Fruit fly (Drosophila melanogaster): ENCODE data around the gene CG16952.

The CG16952 gene

DNA sequence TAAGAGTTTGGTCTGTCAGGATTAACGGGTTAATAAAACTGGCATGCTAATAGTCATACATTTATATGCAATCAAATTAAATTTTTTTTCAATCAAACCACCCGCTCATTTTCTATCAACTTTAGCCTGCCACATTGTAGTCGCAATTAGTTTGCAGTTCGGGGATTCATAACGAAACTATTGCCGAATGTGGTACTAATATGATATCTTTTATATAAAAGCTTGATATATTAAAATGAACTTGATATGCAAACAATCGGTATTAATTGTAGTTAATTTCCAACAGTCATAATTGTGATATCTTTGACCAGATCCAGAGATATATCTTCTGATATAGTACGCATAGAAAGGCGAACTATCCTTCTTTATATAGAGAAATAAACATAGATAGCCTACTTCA, 4.0 kb upstream of the CG16952 start:
- no peak for TF ChIP-seq lola (GFP tag; optimal IDR thresholded peaks at IDR 0.05)
- no peak for TF ChIP-seq pan (optimal IDR thresholded peaks at IDR 0.05)
- no peak for TF ChIP-seq dmrt93B (GFP tag; optimal IDR thresholded peaks at IDR 0.05)
- TF ChIP-seq woc (GFP tag; optimal IDR thresholded peaks at IDR 0.05) = no peak
- no peak for TF ChIP-seq Hr78 (GFP tag; optimal IDR thresholded peaks at IDR 0.05)
- no peak for TF ChIP-seq usp (GFP tag; optimal IDR thresholded peaks at IDR 0.05)
- TF ChIP-seq OdsH (GFP tag; optimal IDR thresholded peaks at IDR 0.05) = no peak
- no peak for TF ChIP-seq Myc (optimal IDR thresholded peaks at IDR 0.05)
- no peak for TF ChIP-seq tai (GFP tag; optimal IDR thresholded peaks at IDR 0.05)
- no peak for TF ChIP-seq Vsx2 (GFP tag; optimal IDR thresholded peaks at IDR 0.05; ENCODE audit: partially characterized antibody)
- no peak for TF ChIP-seq CG32264 (GFP tag; optimal IDR thresholded peaks at IDR 0.05)

DNA sequence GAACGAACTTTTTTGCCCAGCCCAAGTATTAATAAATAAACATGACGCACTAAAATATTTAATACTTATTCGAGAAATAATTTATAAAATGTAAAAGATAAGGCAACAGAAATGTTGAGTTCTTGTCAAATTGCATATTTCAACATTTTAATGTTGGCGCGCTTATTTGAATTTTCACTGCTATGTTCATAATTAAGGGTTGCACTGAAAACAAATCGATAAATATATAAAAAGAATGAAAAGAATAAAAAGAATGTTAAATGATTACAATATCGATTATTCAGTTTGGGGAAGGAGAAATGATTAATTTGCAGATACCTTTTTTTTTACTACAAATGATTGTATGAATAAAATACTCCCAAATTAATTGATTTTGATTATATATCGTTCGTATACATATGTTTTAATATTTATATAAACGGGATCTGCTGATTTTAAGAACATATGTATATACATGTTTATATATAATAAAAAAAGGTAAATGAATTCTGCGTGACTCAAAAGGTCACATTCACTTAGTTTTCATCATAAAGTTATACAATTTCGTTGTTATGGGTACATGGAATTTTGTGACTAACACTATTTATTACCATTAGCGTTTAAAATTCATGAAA, 3.1 kb upstream of the CG16952 start:
- TF ChIP-seq Vsx2 (GFP tag; optimal IDR thresholded peaks at IDR 0.05; ENCODE audit: partially characterized antibody) (no peak), brk (GFP tag; optimal IDR thresholded peaks at IDR 0.05) (no peak), Jra (GFP tag; optimal IDR thresholded peaks at IDR 0.05) (no peak), lola (GFP tag; optimal IDR thresholded peaks at IDR 0.05) (no peak), ey (GFP tag; optimal IDR thresholded peaks at IDR 0.05) (no peak), dl (GFP tag; optimal IDR thresholded peaks at IDR 0.05; ENCODE audit: insufficient read depth in 1 of 2, partially characterized antibody in 2 of 2) (no peak), sv (GFP tag; optimal IDR thresholded peaks at IDR 0.05) (no peak), HLH106 (tag; optimal IDR thresholded peaks at IDR 0.05) (no peak), Hr78 (GFP tag; optimal IDR thresholded peaks at IDR 0.05) (no peak), psq (GFP tag; optimal IDR thresholded peaks at IDR 0.05) (no peak), rgr (GFP tag; optimal IDR thresholded peaks at IDR 0.05) (no peak), Mio (GFP tag; optimal IDR thresholded peaks at IDR 0.05) (no peak), woc (GFP tag; optimal IDR thresholded peaks at IDR 0.05) (no peak), fru (GFP tag; optimal IDR thresholded peaks at IDR 0.05) (no peak), Rel (GFP tag; optimal IDR thresholded peaks at IDR 0.05) (no peak), Rel (tag; optimal IDR thresholded peaks at IDR 0.05) (no peak), dsf (GFP tag; optimal IDR thresholded peaks at IDR 0.05; ENCODE audit: borderline replicate concordance) (no peak), Hnf4 (GFP tag; optimal IDR thresholded peaks at IDR 0.05) (no peak), usp (GFP tag; optimal IDR thresholded peaks at IDR 0.05) (no peak), CG32264 (GFP tag; optimal IDR thresholded peaks at IDR 0.05) (no peak), jim (GFP tag; optimal IDR thresholded peaks at IDR 0.05) (no peak)

DNA sequence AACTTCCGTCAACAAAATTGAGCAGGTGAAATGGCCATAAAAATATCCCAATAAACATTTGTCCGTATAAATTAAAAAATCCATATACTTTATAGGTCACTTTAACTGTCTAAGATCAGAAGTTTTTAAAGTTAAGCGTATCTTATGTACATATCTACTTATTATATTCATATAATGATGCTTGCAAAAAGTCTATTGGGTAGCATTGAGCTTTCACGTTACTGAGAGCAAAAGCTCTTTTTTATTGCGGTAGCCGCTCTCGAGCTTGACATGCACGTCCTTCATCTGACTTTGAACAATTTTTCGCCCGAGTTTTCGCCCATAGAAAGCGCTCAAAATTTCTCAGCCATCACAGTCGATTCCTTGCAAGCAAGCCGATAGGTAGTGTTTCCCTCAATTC, 2.1 kb upstream of the CG16952 start, which contains the start of gene Gapdh2:
Gapdh2 (plus strand) TSS at position 283 of the 400 bp plus-strand sequence.
- TF ChIP-seq fru (GFP tag; optimal IDR thresholded peaks at IDR 0.05) = peak; percentile 100
- no peak for TF ChIP-seq usp (GFP tag; optimal IDR thresholded peaks at IDR 0.05)
- TF ChIP-seq jim (GFP tag; optimal IDR thresholded peaks at IDR 0.05) = no peak
- peak; percentile 99 for TF ChIP-seq CG32264 (GFP tag; optimal IDR thresholded peaks at IDR 0.05)
- TF ChIP-seq Mio (GFP tag; optimal IDR thresholded peaks at IDR 0.05) = peak; percentile 92
- TF ChIP-seq Dif (GFP tag; optimal IDR thresholded peaks at IDR 0.05; ENCODE audit: partially characterized antibody) = no peak
- TF ChIP-seq OdsH (GFP tag; optimal IDR thresholded peaks at IDR 0.05) = peak; percentile 100
- TF ChIP-seq dmrt93B (GFP tag; optimal IDR thresholded peaks at IDR 0.05) = peak; percentile 99
- TF ChIP-seq brk (GFP tag; optimal IDR thresholded peaks at IDR 0.05) = peak; percentile 99
- peak; percentile 100 for TF ChIP-seq CG9705 (GFP tag; optimal IDR thresholded peaks at IDR 0.05)
- TF ChIP-seq Hr83 (GFP tag; optimal IDR thresholded peaks at IDR 0.05; ENCODE audit: poor library complexity, severe bottlenecking) = peak; percentile 85
- no peak for TF ChIP-seq lola (GFP tag; optimal IDR thresholded peaks at IDR 0.05)
- TF ChIP-seq ey (GFP tag; optimal IDR thresholded peaks at IDR 0.05) = peak; percentile 99
- peak; percentile 99 for TF ChIP-seq sv (GFP tag; optimal IDR thresholded peaks at IDR 0.05)
- peak; percentile 99 for TF ChIP-seq sage (GFP tag; optimal IDR thresholded peaks at IDR 0.05)
- TF ChIP-seq CrebA (GFP tag; optimal IDR thresholded peaks at IDR 0.05; ENCODE audit: borderline replicate concordance) = peak; percentile 98
- peak; percentile 100 for TF ChIP-seq HLH106 (tag; optimal IDR thresholded peaks at IDR 0.05)
- peak; percentile 100 for TF ChIP-seq Sp1 (GFP tag; optimal IDR thresholded peaks at IDR 0.05)
- peak; percentile 99 for TF ChIP-seq Hnf4 (GFP tag; optimal IDR thresholded peaks at IDR 0.05)
- TF ChIP-seq tai (GFP tag; optimal IDR thresholded peaks at IDR 0.05) = peak; percentile 98
- TF ChIP-seq Rel (GFP tag; optimal IDR thresholded peaks at IDR 0.05) = peak; percentile 99
- TF ChIP-seq Rel (tag; optimal IDR thresholded peaks at IDR 0.05) = peak; percentile 99
- peak; percentile 99 for TF ChIP-seq Jra (GFP tag; optimal IDR thresholded peaks at IDR 0.05)
- peak; percentile 98 for TF ChIP-seq dsf (GFP tag; optimal IDR thresholded peaks at IDR 0.05; ENCODE audit: borderline replicate concordance)
- peak; percentile 95 for TF ChIP-seq GATAd (GFP tag; optimal IDR thresholded peaks at IDR 0.05)
- peak; percentile 100 for TF ChIP-seq rgr (GFP tag; optimal IDR thresholded peaks at IDR 0.05)
- no peak for TF ChIP-seq Hr78 (GFP tag; optimal IDR thresholded peaks at IDR 0.05)
- peak; percentile 99 for TF ChIP-seq woc (GFP tag; optimal IDR thresholded peaks at IDR 0.05)
- TF ChIP-seq Dfd (GFP tag; optimal IDR thresholded peaks at IDR 0.05) = peak; percentile 97
- peak; percentile 99 for TF ChIP-seq br (GFP tag; optimal IDR thresholded peaks at IDR 0.05)
- no peak for TF ChIP-seq N (GFP tag; optimal IDR thresholded peaks at IDR 0.05)
- no peak for TF ChIP-seq pan (optimal IDR thresholded peaks at IDR 0.05)
- TF ChIP-seq foxo (GFP tag; optimal IDR thresholded peaks at IDR 0.05) = peak; percentile 98 to 100
- no peak for TF ChIP-seq Myc (optimal IDR thresholded peaks at IDR 0.05)
- peak; percentile 99 for TF ChIP-seq psq (GFP tag; optimal IDR thresholded peaks at IDR 0.05)
- peak; percentile 100 for TF ChIP-seq h (GFP tag; optimal IDR thresholded peaks at IDR 0.05)
